Worm (Caenorhabditis elegans): ENCODE results near the gene srh-28.

Gene srh-28

DNA sequence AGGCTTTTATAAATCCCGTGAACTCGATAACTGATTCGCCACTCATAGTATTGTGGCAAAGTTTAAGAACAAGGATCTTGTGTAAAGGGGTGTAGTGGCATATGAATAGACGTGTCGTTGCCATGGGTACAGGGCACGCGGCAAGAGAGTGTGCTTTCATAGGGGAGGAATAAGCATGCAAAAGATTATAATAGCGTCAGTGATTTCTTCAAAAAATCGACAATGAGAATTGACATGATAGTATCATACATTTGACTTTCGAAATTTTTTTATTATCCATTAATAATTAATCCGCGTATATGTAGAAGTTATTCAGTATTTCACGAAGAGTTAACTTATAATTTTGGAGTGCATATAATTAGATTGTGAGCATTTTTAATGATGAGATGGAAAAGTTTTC is 10.6 kb downstream of the srh-28 start, which contains the start of gene bbs-8:
Gene bbs-8 (minus strand): TSS at position 101 of the 400 bp plus-strand sequence.
- TF ChIP-seq nhr-90 (tag; optimal IDR thresholded peaks at IDR 0.05) (no peak), madf-3 (GFP tag; IDR thresholded peaks at IDR 0.05) (no peak), F22D6.2 (tag; optimal IDR thresholded peaks at IDR 0.05) (no peak), madf-8 (GFP tag; conservative IDR thresholded peaks at IDR 0.05) (no peak), ets-4 (GFP tag; optimal IDR thresholded peaks at IDR 0.05) (no peak), akir-1 (GFP tag; optimal IDR thresholded peaks at IDR 0.05) (no peak)

- TF ChIP-seq snpc-4 (GFP tag; optimal IDR thresholded peaks at IDR 0.05) (no peak), snpc-4 (tag; optimal IDR thresholded peaks at IDR 0.05) (no peak), attf-3 (GFP tag; conservative IDR thresholded peaks at IDR 0.05) (no peak), lin-40 (tag; optimal IDR thresholded peaks at IDR 0.05) (no peak), madf-3 (GFP tag; IDR thresholded peaks at IDR 0.05) (no peak), ceh-79 (tag; optimal IDR thresholded peaks at IDR 0.05) (no peak), gei-17 (GFP tag; optimal IDR thresholded peaks at IDR 0.05) (no peak), F33H1.4 (GFP tag; IDR thresholded peaks at IDR 0.05) (no peak), hsf-1 (GFP tag; IDR thresholded peaks at IDR 0.05) (no peak), nhr-80 (tag; optimal IDR thresholded peaks at IDR 0.05) (no peak), nfya-1 (tag; optimal IDR thresholded peaks at IDR 0.05; ENCODE audit: borderline replicate concordance, insufficient read depth) (no peak), F57A8.1 (GFP tag; optimal IDR thresholded peaks at IDR 0.05) (no peak), T26A5.8 (tag; optimal IDR thresholded peaks at IDR 0.05) (no peak), madf-8 (GFP tag; conservative IDR thresholded peaks at IDR 0.05) (no peak), atf-7 (tag; optimal IDR thresholded peaks at IDR 0.05) (no peak), unc-62 (GFP tag; optimal IDR thresholded peaks at IDR 0.05) (no peak), lin-35 (GFP tag; optimal IDR thresholded peaks at IDR 0.05) (no peak), egl-44 (GFP tag; IDR thresholded peaks at IDR 0.05) (no peak), egl-18 (GFP tag; IDR thresholded peaks at IDR 0.05) (no peak), F49E8.2 (tag; optimal IDR thresholded peaks at IDR 0.05; ENCODE audit: insufficient read depth) (no peak), nfya-2 (GFP tag; IDR thresholded peaks at IDR 0.05) (no peak)
These were observed 13.2 kb downstream of the srh-28 start, which contains the start of gene T25F10.4 for ce11 chrV:6762361-6762760. Gene T25F10.4, minus strand, starts transcription at chrV:6762461.

DNA sequence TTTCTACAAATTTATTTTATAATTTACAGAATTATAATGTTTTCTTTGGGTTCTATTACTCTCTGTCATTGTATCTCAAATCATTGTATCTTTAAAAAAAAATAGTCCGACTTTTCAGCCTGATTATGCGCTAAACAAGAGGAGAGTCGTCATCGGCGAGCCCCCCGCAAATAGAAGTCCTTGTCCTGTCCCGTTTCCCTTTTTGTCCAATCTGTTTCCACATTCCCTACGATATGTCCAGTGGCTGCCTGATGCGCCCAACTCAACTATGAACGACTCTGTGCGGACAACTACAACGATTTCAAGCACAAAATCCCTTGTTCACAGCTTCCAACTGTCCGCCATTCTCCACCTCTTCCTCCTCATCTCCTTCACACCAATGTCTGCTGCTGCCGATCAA is 17.6 kb downstream of the srh-28 start, which contains the start of gene dbl-1:
Gene dbl-1 (plus strand): TSS at position 119 of the 400 bp plus-strand sequence.
- TF ChIP-seq zfh-2 (GFP tag; conservative IDR thresholded peaks at IDR 0.05): peak; percentile 46; the same call in 1 of the 2 replicates
- TF ChIP-seq lin-26 (GFP tag; IDR thresholded peaks at IDR 0.05): 0 out of 2 replicates have a peak, but pooled peaks have one; percentile 35
- TF ChIP-seq chd-7 (tag; optimal IDR thresholded peaks at IDR 0.05): peak; percentile 37
- TF ChIP-seq D2030.7 (GFP tag; IDR thresholded peaks at IDR 0.05): no peak
- TF ChIP-seq hmg-1.2 (GFP tag; IDR thresholded peaks at IDR 0.05): no peak

ce11 chrV:6753257-6753656 is 22.4 kb downstream of the srh-28 start:
- TF ChIP-seq lag-1 (GFP tag; IDR thresholded peaks at IDR 0.05) (no peak), hsf-1 (GFP tag; IDR thresholded peaks at IDR 0.05) (peak; percentile 21; the same call in 1 of the 2 replicates), atf-7 (tag; optimal IDR thresholded peaks at IDR 0.05) (no peak)

ce11 chrV:6751493-6752100 is 24.0 kb downstream of the srh-28 start:
- TF ChIP-seq lin-54 (GFP tag; optimal IDR thresholded peaks at IDR 0.05): no peak
- peak; percentile 58 for TF ChIP-seq zfh-2 (GFP tag; conservative IDR thresholded peaks at IDR 0.05)
- TF ChIP-seq ceh-91 (GFP tag; IDR thresholded peaks at IDR 0.05): no peak
- TF ChIP-seq F57C9.4 (tag; optimal IDR thresholded peaks at IDR 0.05): no peak
- TF ChIP-seq mes-4 (tag; optimal IDR thresholded peaks at IDR 0.05): no peak
- no peak for TF ChIP-seq madf-3 (GFP tag; IDR thresholded peaks at IDR 0.05)
- no peak for TF ChIP-seq F33H1.4 (GFP tag; IDR thresholded peaks at IDR 0.05)
- TF ChIP-seq hlh-26 (GFP tag; conservative IDR thresholded peaks at IDR 0.05): no peak
- TF ChIP-seq egl-44 (GFP tag; IDR thresholded peaks at IDR 0.05): no peak
